Fruit fly (Drosophila melanogaster) whole organism, prepupa: ENCODE results near the gene wat.

Experiments
- Gug ChIP-seq: fragments of 200-800 bp; sonication (Bioruptor generic); IDR thresholded peaks from 2 replicates; pipeline ENCODE4 v1.3.6; 2022; ENCODE audit warnings: missing biosample characterization, missing genetic modification characterization
- Hr38 ChIP-seq: sonication (Bioruptor generic); optimal IDR thresholded peaks from 2 replicates; lab custom pipeline; 2016; ENCODE audit warnings: missing biosample characterization, missing genetic modification characterization
- fd85E ChIP-seq: fragments of 200-800 bp; sonication (Bioruptor generic); optimal IDR thresholded peaks from 3 replicates; lab custom pipeline; 2016; ENCODE audit warnings: missing biosample characterization, missing genetic modification characterization
- ss ChIP-seq, 2 experiments: fragments of 200-800 bp; sonication (Bioruptor generic); optimal IDR thresholded peaks; 2 replicates in 1 of 2; 3 replicates in 1 of 2; lab custom pipeline; 2017 to 2018; ENCODE audit warnings: mild to moderate bottlenecking in 2 of 2, missing biosample characterization in 2 of 2, missing genetic modification characterization in 2 of 2, moderate library complexity in 1 of 2

- TF ChIP-seq Gug (no peak), fd85E (GFP tag; lab: Kevin White, UChicago) (no peak), Hr38 (GFP tag; lab: Kevin White, UChicago) (no peak), ss (GFP tag; optimal IDR thresholded peaks at IDR 0.05; lab: Kevin White, UChicago) (no peak)
These were observed 61.1 kb downstream of the wat start for dm6 chr3R:28959105-28959504.
